ENCODE assay signal across 8 worm cellular contexts in genomic region chrIV:10499948-10500356, ce11.
TF ChIP-seq lines count a peak whose summit lies in the region.

No protein-coding gene starts in this region.

TF ChIP-seq in whole organism, L1 larva, 84 proteins besides CTCF, POLR2A, EP300 and RAD21 (continues in another document):
- TF ChIP-seq fos-1 (tag; optimal IDR thresholded peaks at IDR 0.05; lab: Kevin White, UChicago) (peak; percentile 68), fkh-8 (tag; optimal IDR thresholded peaks at IDR 0.05; lab: Kevin White, UChicago) (peak; percentile 93), nhr-71 (tag; optimal IDR thresholded peaks at IDR 0.05; lab: Kevin White, UChicago) (peak; percentile 76), lin-35 (GFP tag; optimal IDR thresholded peaks at IDR 0.05; lab: Kevin White, UChicago) (peak in 1 of 2 experiments; percentile 19), ztf-4 (tag; optimal IDR thresholded peaks at IDR 0.05; lab: Kevin White, UChicago) (peak; percentile 41), pax-3 (tag; optimal IDR thresholded peaks at IDR 0.05; lab: Kevin White, UChicago) (peak; percentile 40), mdl-1 (tag; optimal IDR thresholded peaks at IDR 0.05; lab: Kevin White, UChicago) (no peak), nhr-19 (GFP tag; conservative IDR thresholded peaks at IDR 0.05; lab: Robert Waterston, UW) (peak; percentile 6; the same call in 1 of the 2 replicates), egl-27 (tag; optimal IDR thresholded peaks at IDR 0.05; lab: Kevin White, UChicago) (peak in 1 of 2 experiments; percentile 10), dsc-1 (tag; optimal IDR thresholded peaks at IDR 0.05; lab: Kevin White, UChicago) (peak; percentile 75), ceh-82 (tag; optimal IDR thresholded peaks at IDR 0.05; lab: Kevin White, UChicago) (peak; percentile 41 to 83 (median 44))

TF ChIP-seq in whole organism, L2 larva, 48 proteins besides CTCF, POLR2A, EP300 and RAD21 (continues in another document):
- TF ChIP-seq nhr-10 (tag; optimal IDR thresholded peaks at IDR 0.05; lab: Kevin White, UChicago) (no peak), lin-39 (tag; optimal IDR thresholded peaks at IDR 0.05; lab: Kevin White, UChicago) (no peak), mbf-1 (tag; optimal IDR thresholded peaks at IDR 0.05; lab: Kevin White, UChicago) (no peak), sem-4 (tag; optimal IDR thresholded peaks at IDR 0.05; lab: Kevin White, UChicago) (peak; percentile 31), mdl-1 (tag; optimal IDR thresholded peaks at IDR 0.05; lab: Kevin White, UChicago) (peak in 1 of 2 experiments; percentile 38), F13H6.1 (tag; optimal IDR thresholded peaks at IDR 0.05; lab: Kevin White, UChicago) (peak; percentile 76), ZK546.5 (tag; optimal IDR thresholded peaks at IDR 0.05; lab: Kevin White, UChicago) (no peak), zag-1 (tag; optimal IDR thresholded peaks at IDR 0.05; lab: Kevin White, UChicago) (peak; percentile 81), alr-1 (tag; optimal IDR thresholded peaks at IDR 0.05; lab: Kevin White, UChicago) (no peak), gmeb-1 (tag; optimal IDR thresholded peaks at IDR 0.05; lab: Kevin White, UChicago) (no peak), nhr-129 (tag; optimal IDR thresholded peaks at IDR 0.05; lab: Kevin White, UChicago) (peak; percentile 55), ceh-16 (tag; optimal IDR thresholded peaks at IDR 0.05; lab: Kevin White, UChicago) (no peak)

TF ChIP-seq in whole organism, L3 larva, 47 proteins besides CTCF, POLR2A, EP300 and RAD21 (continues in another document):
- TF ChIP-seq aly-2 (tag; optimal IDR thresholded peaks at IDR 0.05; lab: Kevin White, UChicago) (no peak), hmg-11 (tag; optimal IDR thresholded peaks at IDR 0.05; lab: Kevin White, UChicago) (peak; percentile 67), nhr-28 (tag; optimal IDR thresholded peaks at IDR 0.05; lab: Kevin White, UChicago) (no peak), ZK546.5 (tag; optimal IDR thresholded peaks at IDR 0.05; lab: Kevin White, UChicago) (no peak), fos-1 (tag; optimal IDR thresholded peaks at IDR 0.05; lab: Kevin White, UChicago) (peak; percentile 21), fkh-10 (GFP tag; optimal IDR thresholded peaks at IDR 0.05; lab: Kevin White, UChicago) (peak; percentile 58), daf-12 (tag; optimal IDR thresholded peaks at IDR 0.05; lab: Kevin White, UChicago) (no peak), nfya-1 (tag; optimal IDR thresholded peaks at IDR 0.05; lab: Kevin White, UChicago; ENCODE audit: insufficient read depth) (peak; percentile 86), snpc-4 (tag; optimal IDR thresholded peaks at IDR 0.05; lab: Kevin White, UChicago) (peak; percentile 2), skn-1 (tag; optimal IDR thresholded peaks at IDR 0.05; lab: Kevin White, UChicago) (peak; percentile 27), tbx-2 (tag; optimal IDR thresholded peaks at IDR 0.05; lab: Kevin White, UChicago) (peak; percentile 55), egl-5 (tag; optimal IDR thresholded peaks at IDR 0.05; lab: Kevin White, UChicago) (peak; percentile 21)

TF ChIP-seq in whole organism, L4 larva, 104 proteins besides CTCF, POLR2A, EP300 and RAD21 (continues in another document):
- TF ChIP-seq nhr-102 (tag; optimal IDR thresholded peaks at IDR 0.05; lab: Kevin White, UChicago) (no peak), F37D6.2 (tag; optimal IDR thresholded peaks at IDR 0.05; lab: Kevin White, UChicago) (peak; percentile 41), duxl-1 (tag; optimal IDR thresholded peaks at IDR 0.05; lab: Kevin White, UChicago; ENCODE audit: poor library complexity) (no peak), zfp-2 (tag; optimal IDR thresholded peaks at IDR 0.05; lab: Kevin White, UChicago) (no peak), fkh-10 (GFP tag; optimal IDR thresholded peaks at IDR 0.05; lab: Kevin White, UChicago) (peak; percentile 63), hlh-11 (tag; optimal IDR thresholded peaks at IDR 0.05; lab: Kevin White, UChicago) (peak; percentile 27), zag-1 (tag; optimal IDR thresholded peaks at IDR 0.05; lab: Kevin White, UChicago) (no peak), ama-1 (optimal IDR thresholded peaks at IDR 0.05; lab: Kevin White, UChicago) (no peak), T26A8.4 (GFP tag; IDR thresholded peaks at IDR 0.05; lab: Robert Waterston, UW) (no peak), nhr-42 (GFP tag; IDR thresholded peaks at IDR 0.05; lab: Robert Waterston, UW) (no peak), dmd-8 (GFP tag; IDR thresholded peaks at IDR 0.05; lab: Robert Waterston, UW) (no peak), attf-4 (tag; optimal IDR thresholded peaks at IDR 0.05; lab: Kevin White, UChicago) (no peak)

TF ChIP-seq in whole organism, late embryonic, 69 proteins besides CTCF, POLR2A, EP300 and RAD21 (continues in another document):
- TF ChIP-seq ceh-22 (tag; optimal IDR thresholded peaks at IDR 0.05; lab: Kevin White, UChicago) (no peak), tbx-2 (tag; optimal IDR thresholded peaks at IDR 0.05; lab: Kevin White, UChicago) (peak; percentile 11), ceh-18 (tag; optimal IDR thresholded peaks at IDR 0.05; lab: Kevin White, UChicago) (peak; percentile 63), pat-9 (tag; optimal IDR thresholded peaks at IDR 0.05; lab: Kevin White, UChicago) (no peak), ref-2 (tag; optimal IDR thresholded peaks at IDR 0.05; lab: Kevin White, UChicago) (no peak), fax-1 (tag; optimal IDR thresholded peaks at IDR 0.05; lab: Kevin White, UChicago) (peak; percentile 36), nhr-232 (tag; optimal IDR thresholded peaks at IDR 0.05; lab: Kevin White, UChicago) (no peak), ceh-14 (tag; optimal IDR thresholded peaks at IDR 0.05; lab: Kevin White, UChicago) (peak; percentile 49), mec-3 (tag; optimal IDR thresholded peaks at IDR 0.05; lab: Kevin White, UChicago; ENCODE audit: borderline replicate concordance) (no peak), madf-2 (tag; optimal IDR thresholded peaks at IDR 0.05; lab: Kevin White, UChicago) (no peak), hlh-6 (tag; optimal IDR thresholded peaks at IDR 0.05; lab: Kevin White, UChicago) (no peak), ceh-30 (tag; optimal IDR thresholded peaks at IDR 0.05; lab: Kevin White, UChicago) (no peak), ceh-48 (tag; optimal IDR thresholded peaks at IDR 0.05; lab: Kevin White, UChicago) (no peak)

TF ChIP-seq in whole organism, midembryonic, 9 proteins besides CTCF, POLR2A, EP300 and RAD21:
- TF ChIP-seq ztf-23 (GFP tag; IDR thresholded peaks at IDR 0.05; lab: Robert Waterston, UW), result 0 out of 2 replicates have a peak, but pooled peaks have one; percentile 43
- TF ChIP-seq flt-1 (GFP tag; IDR thresholded peaks at IDR 0.05; lab: Robert Waterston, UW), result no peak

TF ChIP-seq in whole organism, mixed stage, embryonic, 35 proteins besides CTCF, POLR2A, EP300 and RAD21:
- TF ChIP-seq mep-1 (tag; optimal IDR thresholded peaks at IDR 0.05; lab: Kevin White, UChicago) (peak; percentile 7), sptf-1 (tag; optimal IDR thresholded peaks at IDR 0.05; lab: Kevin White, UChicago) (peak; percentile 36), ces-1 (GFP tag; optimal IDR thresholded peaks at IDR 0.05; lab: Kevin White, UChicago) (peak; percentile 22), unc-62 (GFP tag; optimal IDR thresholded peaks at IDR 0.05; lab: Kevin White, UChicago) (peak; percentile 17), mls-2 (tag; optimal IDR thresholded peaks at IDR 0.05; lab: Kevin White, UChicago) (peak; percentile 9), tbx-8 (GFP tag; optimal IDR thresholded peaks at IDR 0.05; lab: Kevin White, UChicago) (no peak)

TF ChIP-seq in whole organism, young adult, 124 proteins besides CTCF, POLR2A, EP300 and RAD21 (continues in another document):
- TF ChIP-seq zim-3 (tag; optimal IDR thresholded peaks at IDR 0.05; lab: Kevin White, UChicago) (no peak), cebp-1 (GFP tag; IDR thresholded peaks at IDR 0.05; lab: Robert Waterston, UW) (no peak), cebp-1 (tag; optimal IDR thresholded peaks at IDR 0.05; lab: Kevin White, UChicago) (peak; percentile 43), nhr-120 (GFP tag; IDR thresholded peaks at IDR 0.05; lab: Robert Waterston, UW) (no peak), F23B12.7 (tag; optimal IDR thresholded peaks at IDR 0.05; lab: Kevin White, UChicago; ENCODE audit: insufficient read depth) (no peak), lin-54 (GFP tag; optimal IDR thresholded peaks at IDR 0.05; lab: Kevin White, UChicago) (no peak), madf-10 (tag; optimal IDR thresholded peaks at IDR 0.05; lab: Kevin White, UChicago) (peak; percentile 29), F37B4.10 (GFP tag; IDR thresholded peaks at IDR 0.05; lab: Robert Waterston, UW) (no peak), zfh-2 (GFP tag; conservative IDR thresholded peaks at IDR 0.05; lab: Robert Waterston, UW) (peak; percentile 85), ceh-27 (GFP tag; optimal IDR thresholded peaks at IDR 0.05; lab: Kevin White, UChicago) (peak; percentile 27), T07F8.4 (tag; optimal IDR thresholded peaks at IDR 0.05; lab: Kevin White, UChicago) (no peak), madf-8 (GFP tag; conservative IDR thresholded peaks at IDR 0.05; lab: Robert Waterston, UW) (no peak), snpc-4 (GFP tag; optimal IDR thresholded peaks at IDR 0.05; lab: Kevin White, UChicago) (peak; percentile 11), snpc-4 (tag; optimal IDR thresholded peaks at IDR 0.05; lab: Kevin White, UChicago) (peak in 1 of 4 experiments; percentile 13), ama-1 (optimal IDR thresholded peaks at IDR 0.05; lab: Kevin White, UChicago) (no peak), ama-1 (GFP tag; optimal IDR thresholded peaks at IDR 0.05; lab: Kevin White, UChicago) (no peak), ztf-25 (GFP tag; IDR thresholded peaks at IDR 0.05; lab: Robert Waterston, UW) (no peak), ceh-58 (GFP tag; IDR thresholded peaks at IDR 0.05; lab: Robert Waterston, UW) (no peak), lin-40 (tag; optimal IDR thresholded peaks at IDR 0.05; lab: Kevin White, UChicago) (peak; percentile 44), mcd-1 (GFP tag; IDR thresholded peaks at IDR 0.05; lab: Robert Waterston, UW) (peak; percentile 28), mxl-1 (tag; optimal IDR thresholded peaks at IDR 0.05; lab: Kevin White, UChicago) (no peak), hsf-1 (GFP tag; IDR thresholded peaks at IDR 0.05; lab: Robert Waterston, UW) (no peak), ceh-40 (GFP tag; IDR thresholded peaks at IDR 0.05; lab: Robert Waterston, UW) (no peak), B0336.3 (GFP tag; IDR thresholded peaks at IDR 0.05; lab: Robert Waterston, UW) (0 out of 2 replicates have a peak, but pooled peaks have one; percentile 10), K12H6.12 (tag; optimal IDR thresholded peaks at IDR 0.05; lab: Kevin White, UChicago) (peak; percentile 75), ZK185.1 (tag; optimal IDR thresholded peaks at IDR 0.05; lab: Kevin White, UChicago; ENCODE audit: poor library complexity, severe bottlenecking) (no peak), nhr-27 (tag; optimal IDR thresholded peaks at IDR 0.05; lab: Kevin White, UChicago) (no peak), snpc-1.1 (tag; optimal IDR thresholded peaks at IDR 0.05; lab: Kevin White, UChicago; ENCODE audit: insufficient read depth) (no peak), lsy-27 (tag; optimal IDR thresholded peaks at IDR 0.05; lab: Kevin White, UChicago; ENCODE audit: borderline replicate concordance, insufficient read depth) (no peak), ztf-22 (GFP tag; optimal IDR thresholded peaks at IDR 0.05; lab: Kevin White, UChicago) (no peak)
